Worm (Caenorhabditis elegans): ENCODE data around the gene fbxb-77.

DNA sequence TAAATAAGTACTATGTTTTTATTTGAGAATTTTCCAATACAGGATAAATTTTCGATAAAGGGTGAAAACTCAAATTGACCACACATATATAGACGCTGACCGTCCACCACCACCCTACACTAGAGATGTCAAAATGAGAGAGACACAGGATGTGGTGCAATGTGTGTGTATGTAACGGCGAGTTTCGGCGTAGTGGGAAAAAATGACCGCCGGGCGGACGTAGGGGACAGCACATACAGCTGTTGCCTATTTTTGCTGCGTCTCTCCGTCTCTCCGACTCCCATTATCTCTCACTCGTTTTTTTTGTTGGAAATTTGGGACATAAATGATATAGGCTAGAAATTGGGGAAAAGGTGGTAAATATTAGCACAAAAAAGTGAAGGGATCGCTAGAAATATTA, 25.2 kb upstream of the fbxb-77 start:
- TF ChIP-seq ref-1 (GFP tag; conservative IDR thresholded peaks at IDR 0.05): no peak
- TF ChIP-seq cog-1 (tag; optimal IDR thresholded peaks at IDR 0.05): no peak

Measured in whole organism, midembryonic.